Fruit fly (Drosophila melanogaster) whole organism, embryonic: ENCODE data around the gene CG7675.

Source experiments
- CG31388 ChIP-seq: fragments of 200-800 bp; sonication (Bioruptor generic); optimal IDR thresholded peaks from 2 replicates; lab custom pipeline; 2016; ENCODE audit warnings: missing biosample characterization, missing genetic modification characterization
- cad ChIP-seq: fragments of >200 bp; optimal IDR thresholded peaks from 2 replicates; lab custom pipeline; 2017; ENCODE audit warnings: missing biosample characterization, missing genetic modification characterization
- sqz ChIP-seq: fragments of 200-800 bp; sonication (Bioruptor generic); optimal IDR thresholded peaks from 3 replicates; lab custom pipeline; 2018; ENCODE audit warnings: missing biosample characterization, mild to moderate bottlenecking, missing genetic modification characterization
- tll ChIP-seq, 2 experiments: fragments of 200-800 bp in 1 of 2; fragments of >200 bp in 1 of 2; sonication (Bioruptor generic) in 1 of 2; optimal IDR thresholded peaks; 2 replicates each; lab custom pipeline; 2017 to 2019; ENCODE audit warnings: missing biosample characterization in 2 of 2, missing genetic modification characterization in 2 of 2, mild to moderate bottlenecking in 1 of 2, moderate library complexity in 1 of 2

DNA sequence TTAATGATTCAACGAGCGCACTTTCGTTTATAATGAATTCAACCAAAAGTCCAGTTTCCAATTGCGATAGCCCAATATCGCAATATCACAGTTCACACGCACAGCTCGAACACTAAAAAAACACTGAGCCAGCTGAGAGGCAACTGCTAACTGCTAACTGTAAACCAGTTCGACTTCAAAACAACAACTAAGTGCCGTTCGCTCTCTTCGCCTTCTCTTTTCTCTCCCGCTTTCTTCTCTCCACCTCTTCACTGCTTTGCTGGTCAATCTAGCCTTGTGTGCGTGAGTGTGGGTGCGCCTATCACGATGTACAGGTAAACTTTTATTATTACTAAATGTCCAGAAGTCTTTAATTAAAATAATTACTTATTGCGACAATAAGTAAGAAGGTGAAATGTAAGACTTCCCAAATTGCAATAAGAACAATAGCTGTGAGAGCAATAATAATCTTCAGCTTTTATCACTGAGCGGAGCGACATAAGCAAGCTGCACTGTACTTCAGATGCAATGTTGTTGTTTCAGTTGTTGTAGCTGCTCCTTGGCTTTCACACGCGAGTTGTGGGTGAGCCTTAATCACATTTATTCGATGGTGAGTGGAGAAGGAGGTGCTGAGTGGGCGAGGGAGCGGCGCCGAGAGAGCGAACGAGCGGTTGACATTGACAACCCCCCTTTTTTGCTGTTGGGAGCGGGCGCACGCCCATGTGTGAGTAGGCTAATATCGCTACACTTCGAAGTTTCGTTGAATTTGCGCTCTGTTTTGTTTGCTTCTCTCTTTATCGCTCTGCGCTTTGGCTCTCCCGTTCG, 16.0 kb upstream of the CG7675 start, which contains the start of gene Vti1b:
- TF ChIP-seq CG31388 (peak; percentile 83), sqz (GFP tag; lab: Kevin White, UChicago) (peak; percentile 48), cad (GFP tag; lab: Kevin White, UChicago) (no peak), tll (GFP tag; optimal IDR thresholded peaks at IDR 0.05; lab: Kevin White, UChicago) (no peak)
